Worm (Caenorhabditis elegans) whole organism, L4/young adult: ENCODE data around the gene F31A3.3.

Experiments
- W03F9.2 ChIP-seq: fragments of 150-350 bp; optimal IDR thresholded peaks from 2 replicates; lab custom pipeline; 2014; ENCODE audit warnings: missing biosample characterization, missing genetic modification characterization
- dao-5 ChIP-seq: sonication (generic microtip); optimal IDR thresholded peaks from 2 replicates; lab custom pipeline; 2016; ENCODE audit warnings: missing genotype, missing genetic modification characterization, moderate library complexity, missing compliant biosample characterization
- him-1 ChIP-seq: sonication (generic microtip); optimal IDR thresholded peaks from 2 replicates; lab custom pipeline; 2016; ENCODE audit warnings: missing genotype, missing genetic modification reagents, missing genetic modification characterization, missing compliant biosample characterization

DNA sequence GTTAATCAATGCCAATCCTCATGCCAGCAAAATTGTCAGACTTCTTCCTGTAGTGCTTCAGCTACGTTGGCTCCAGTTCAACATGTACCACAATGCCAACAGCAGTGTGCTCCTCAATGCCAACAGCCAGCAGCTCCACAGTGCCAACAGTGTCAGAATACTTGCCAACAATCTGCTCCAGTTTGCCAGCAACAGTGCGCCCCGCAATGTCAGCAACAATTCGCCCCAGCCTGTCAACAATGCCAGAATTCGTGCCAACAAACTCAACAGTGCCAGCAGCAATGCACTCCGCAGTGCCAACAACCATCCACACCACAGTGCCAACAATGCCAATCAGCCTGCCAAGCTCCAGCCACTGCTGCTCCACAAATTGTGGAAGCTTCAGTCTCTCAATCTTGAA is 19.9 kb upstream of the F31A3.3 start:
- TF ChIP-seq W03F9.2 (tag; lab: Kevin White, UChicago), result no peak
- TF ChIP-seq dao-5, result no peak
- TF ChIP-seq him-1 (tag; lab: Kevin White, UChicago), result no peak
